Worm (Caenorhabditis elegans): ENCODE data around the gene qdpr-1.

DNA sequence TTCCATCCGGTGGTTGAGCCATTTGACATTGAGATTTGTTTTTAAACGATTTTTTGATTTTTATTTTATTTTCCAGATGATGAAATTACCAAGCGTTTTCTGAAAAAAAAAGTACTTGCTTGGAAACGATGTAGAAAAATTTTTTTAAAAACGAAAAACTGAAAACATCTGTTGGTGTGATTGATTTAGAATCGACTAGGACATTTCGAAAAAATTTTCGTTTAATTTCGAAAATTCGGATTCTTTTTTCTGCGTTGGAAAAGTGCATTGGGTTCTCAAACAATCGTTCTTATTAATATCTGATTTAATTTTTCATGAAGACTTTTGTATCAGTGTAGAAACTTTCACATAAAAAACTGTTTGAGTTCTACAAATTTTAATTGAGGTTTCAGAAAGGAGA, 34.5 kb upstream of the qdpr-1 start, which contains the start of gene F53A2.9:
- TF ChIP-seq pha-4 (tag; optimal IDR thresholded peaks at IDR 0.05) (no peak), tbx-2 (tag; optimal IDR thresholded peaks at IDR 0.05) (no peak)

All from whole organism, L3 larva.